Fruit fly (Drosophila melanogaster) whole organism, embryonic: ENCODE results near the gene H15.

Experiments
- Aef1 ChIP-seq: fragments of 200-800 bp; sonication (Bioruptor generic); IDR thresholded peaks from 3 replicates; pipeline ENCODE4 v1.3.6; 2022; ENCODE audit warnings: missing biosample characterization, missing genetic modification characterization
- Asciz ChIP-seq: fragments of 200-800 bp; sonication (Bioruptor generic); optimal IDR thresholded peaks from 2 replicates; lab custom pipeline; 2017; ENCODE audit warnings: missing biosample characterization, mild to moderate bottlenecking, missing genetic modification characterization, missing genetic modification reagents
- B-H2 ChIP-seq: fragments of 200-800 bp; sonication (Bioruptor generic); optimal IDR thresholded peaks from 2 replicates; lab custom pipeline; 2018; ENCODE audit warnings: missing biosample characterization, mild to moderate bottlenecking, missing genetic modification characterization
- BtbVII ChIP-seq: fragments of 200-800 bp; sonication (Bioruptor generic); optimal IDR thresholded peaks from 3 replicates; lab custom pipeline; 2017; ENCODE audit warnings: missing biosample characterization, mild to moderate bottlenecking, missing genetic modification characterization
- CG10147 ChIP-seq: fragments of 200-800 bp; sonication (Bioruptor generic); optimal IDR thresholded peaks from 2 replicates; lab custom pipeline; 2019; ENCODE audit warnings: missing biosample characterization, mild to moderate bottlenecking, missing genetic modification characterization, moderate library complexity
- CG10267 ChIP-seq: fragments of 200-800 bp; sonication (Bioruptor generic); optimal IDR thresholded peaks from 2 replicates; lab custom pipeline; 2018; ENCODE audit warnings: missing biosample characterization, mild to moderate bottlenecking, missing genetic modification characterization, moderate library complexity
- CG10366 ChIP-seq: fragments of 200-800 bp; sonication (Bioruptor generic); IDR thresholded peaks from 2 replicates; pipeline ENCODE4 v1.3.6; 2022; ENCODE audit warnings: missing biosample characterization, missing genetic modification characterization
- CG10431 ChIP-seq: fragments of 200-800 bp; sonication (Bioruptor generic); optimal IDR thresholded peaks from 3 replicates; lab custom pipeline; 2018; ENCODE audit warnings: missing biosample characterization, mild to moderate bottlenecking, missing genetic modification characterization
- CG10543 ChIP-seq: fragments of 200-800 bp; sonication (Bioruptor generic); optimal IDR thresholded peaks from 3 replicates; lab custom pipeline; 2017; ENCODE audit warnings: missing biosample characterization, mild to moderate bottlenecking, missing genetic modification characterization, moderate library complexity
- CG12391 ChIP-seq: fragments of 200-800 bp; sonication (Bioruptor generic); optimal IDR thresholded peaks from 3 replicates; lab custom pipeline; 2018; ENCODE audit warnings: missing biosample characterization, mild to moderate bottlenecking, missing genetic modification characterization, moderate library complexity
- CG12769 ChIP-seq: fragments of 200-800 bp; sonication (Bioruptor generic); optimal IDR thresholded peaks from 2 replicates; lab custom pipeline; 2019; ENCODE audit warnings: missing biosample characterization, mild to moderate bottlenecking, missing genetic modification characterization, moderate library complexity
- CG13287 ChIP-seq: fragments of 200-800 bp; sonication (Bioruptor generic); IDR thresholded peaks from 2 replicates; pipeline ENCODE4 v1.3.6; 2022; ENCODE audit warnings: missing biosample characterization, missing genetic modification characterization; ENCODE audit not compliant: partially characterized antibody
- CG14965 ChIP-seq: fragments of 200-800 bp; sonication (Bioruptor generic); optimal IDR thresholded peaks from 2 replicates; lab custom pipeline; 2016; ENCODE audit warnings: missing biosample characterization, missing genetic modification characterization, borderline replicate concordance
- CG15073 ChIP-seq: fragments of 200-800 bp; sonication (Bioruptor generic); optimal IDR thresholded peaks from 2 replicates; lab custom pipeline; 2016; ENCODE audit warnings: missing biosample characterization, missing genetic modification characterization
- CG1602 ChIP-seq: fragments of 200-800 bp; sonication (Bioruptor generic); optimal IDR thresholded peaks from 3 replicates; lab custom pipeline; 2016; ENCODE audit warnings: missing biosample characterization, missing genetic modification characterization
- CG16863 ChIP-seq: fragments of 200-800 bp; sonication (Bioruptor generic); optimal IDR thresholded peaks from 3 replicates; lab custom pipeline; 2016; ENCODE audit warnings: missing biosample characterization, missing genetic modification characterization
- CG17385 ChIP-seq: fragments of 200-800 bp; sonication (Bioruptor generic); optimal IDR thresholded peaks from 3 replicates; lab custom pipeline; 2018; ENCODE audit warnings: missing biosample characterization, mild to moderate bottlenecking, missing genetic modification characterization
- CG17829 ChIP-seq: fragments of 200-800 bp; optimal IDR thresholded peaks from 2 replicates; lab custom pipeline; 2019; ENCODE audit warnings: missing biosample characterization, mild to moderate bottlenecking, missing genetic modification characterization, moderate library complexity
- CG34376 ChIP-seq: fragments of 200-800 bp; sonication (Bioruptor generic); optimal IDR thresholded peaks from 2 replicates; lab custom pipeline; 2018; ENCODE audit warnings: missing biosample characterization, mild to moderate bottlenecking, missing genetic modification characterization
- CG3847 ChIP-seq: fragments of 200-800 bp; sonication (Bioruptor generic); IDR thresholded peaks from 2 replicates; pipeline ENCODE4 v1.3.6; 2022; ENCODE audit warnings: missing biosample characterization, missing genetic modification characterization
- CG3995 ChIP-seq: fragments of 200-800 bp; sonication (Bioruptor generic); optimal IDR thresholded peaks from 3 replicates; lab custom pipeline; 2016; ENCODE audit warnings: missing biosample characterization, missing genetic modification characterization
- CG6654 ChIP-seq: fragments of 200-800 bp; sonication (Bioruptor generic); optimal IDR thresholded peaks from 2 replicates; lab custom pipeline; 2017; ENCODE audit warnings: missing biosample characterization, mild to moderate bottlenecking, missing genetic modification characterization
- CG7839 ChIP-seq: fragments of 200-800 bp; sonication (Bioruptor generic); optimal IDR thresholded peaks from 3 replicates; lab custom pipeline; 2018; ENCODE audit warnings: missing biosample characterization, mild to moderate bottlenecking, missing genetic modification characterization, moderate library complexity
- CG7987 ChIP-seq: fragments of 200-800 bp; sonication (Bioruptor generic); optimal IDR thresholded peaks from 2 replicates; lab custom pipeline; 2018; ENCODE audit warnings: missing biosample characterization, mild to moderate bottlenecking, missing genetic modification characterization, moderate library complexity
- CG8089 ChIP-seq: fragments of 200-800 bp; sonication (Bioruptor generic); optimal IDR thresholded peaks from 3 replicates; lab custom pipeline; 2016; ENCODE audit warnings: missing biosample characterization, missing genetic modification characterization
- Doc2 ChIP-seq: fragments of 200-800 bp; sonication (Bioruptor generic); IDR thresholded peaks from 2 replicates; pipeline ENCODE4 v1.3.6; 2022; ENCODE audit warnings: missing biosample characterization, missing genetic modification characterization
- Drgx ChIP-seq: fragments of 200-800 bp; sonication (Bioruptor generic); IDR thresholded peaks from 2 replicates; pipeline ENCODE4 v1.3.6; 2022; ENCODE audit warnings: missing biosample characterization, missing genetic modification characterization
- GATAe ChIP-seq: fragments of 200-800 bp; sonication (Bioruptor generic); conservative IDR thresholded peaks from 2 replicates; pipeline ENCODE4 v1.3.6; 2022; ENCODE audit warnings: missing biosample characterization, missing genetic modification characterization
- Hr51 ChIP-seq, 2 experiments: fragments of 200-800 bp; sonication (Bioruptor generic); optimal IDR thresholded peaks; 2 replicates in 1 of 2; 3 replicates in 1 of 2; lab custom pipeline; 2016 to 2018; ENCODE audit warnings: missing biosample characterization in 2 of 2, missing genetic modification characterization in 2 of 2, mild to moderate bottlenecking in 1 of 2, moderate library complexity in 1 of 2
- Nf-YB ChIP-seq: fragments of 200-800 bp; sonication (Bioruptor generic); optimal IDR thresholded peaks from 3 replicates; lab custom pipeline; 2019; ENCODE audit warnings: missing biosample characterization, mild to moderate bottlenecking, missing genetic modification characterization, moderate library complexity
- Pdp1 ChIP-seq, 2 experiments: fragments of 200-800 bp; sonication (Bioruptor generic); optimal IDR thresholded peaks; 3 replicates each; lab custom pipeline; 2016; ENCODE audit warnings: missing biosample characterization in 2 of 2, missing genetic modification characterization in 2 of 2, mild to moderate bottlenecking in 1 of 2, moderate library complexity in 1 of 2
- Scr ChIP-seq: fragments of 200-800 bp; sonication (Bioruptor generic); IDR thresholded peaks from 2 replicates; pipeline ENCODE4 v1.3.6; 2022; ENCODE audit warnings: missing biosample characterization, missing genetic modification characterization; ENCODE audit not compliant: partially characterized antibody
- Side ChIP-seq: fragments of 200-800 bp; sonication (Bioruptor generic); optimal IDR thresholded peaks from 2 replicates; lab custom pipeline; 2016; ENCODE audit warnings: missing biosample characterization, missing genetic modification characterization
- abd-A ChIP-seq: fragments of 200-800 bp; sonication (Bioruptor generic); optimal IDR thresholded peaks from 3 replicates; lab custom pipeline; 2019; ENCODE audit warnings: missing biosample characterization, mild to moderate bottlenecking, missing genetic modification characterization, moderate library complexity
- ase ChIP-seq: fragments of 200-800 bp; sonication (Bioruptor generic); IDR thresholded peaks from 3 replicates; pipeline ENCODE4 v1.3.6; 2022; ENCODE audit warnings: missing biosample characterization, missing genetic modification characterization
- ash1 ChIP-seq: fragments of 200-800 bp; sonication (Bioruptor generic); optimal IDR thresholded peaks from 2 replicates; lab custom pipeline; 2018; ENCODE audit warnings: missing biosample characterization, mild to moderate bottlenecking, missing genetic modification characterization
- chn ChIP-seq: fragments of 200-800 bp; sonication (Bioruptor generic); optimal IDR thresholded peaks from 2 replicates; lab custom pipeline; 2016; ENCODE audit warnings: missing biosample characterization, missing genetic modification characterization
- eve ChIP-seq, 2 experiments: fragments of >200 bp; optimal IDR thresholded peaks; 2 replicates each; lab custom pipeline; 2017; ENCODE audit warnings: missing biosample characterization in 2 of 2, missing genetic modification characterization in 2 of 2
- fu2 ChIP-seq: fragments of 200-800 bp; sonication (Bioruptor generic); optimal IDR thresholded peaks from 2 replicates; lab custom pipeline; 2016; ENCODE audit warnings: missing biosample characterization, missing genetic modification characterization
- gce ChIP-seq: fragments of 200-800 bp; sonication (Bioruptor generic); IDR thresholded peaks from 3 replicates; pipeline ENCODE4 v1.3.6; 2022; ENCODE audit warnings: missing biosample characterization, missing genetic modification characterization
- insv ChIP-seq, 2 experiments: fragments of 200-800 bp; sonication (Bioruptor generic); optimal IDR thresholded peaks; 3 replicates each; lab custom pipeline; 2016 to 2018; ENCODE audit warnings: missing biosample characterization in 2 of 2, missing genetic modification characterization in 2 of 2
- jing ChIP-seq: fragments of 200-800 bp; sonication (Bioruptor generic); optimal IDR thresholded peaks from 2 replicates; lab custom pipeline; 2018; ENCODE audit warnings: missing biosample characterization, mild to moderate bottlenecking, missing genetic modification characterization
- lbe ChIP-seq: fragments of 200-800 bp; sonication (Bioruptor generic); optimal IDR thresholded peaks from 2 replicates; lab custom pipeline; 2016; ENCODE audit warnings: missing biosample characterization, mild to moderate bottlenecking, missing genetic modification characterization
- mirr ChIP-seq: fragments of 200-800 bp; sonication (Bioruptor generic); optimal IDR thresholded peaks from 3 replicates; lab custom pipeline; 2018; ENCODE audit warnings: missing biosample characterization, mild to moderate bottlenecking, missing genetic modification characterization
- pb ChIP-seq: fragments of 200-800 bp; sonication (Bioruptor generic); optimal IDR thresholded peaks from 3 replicates; lab custom pipeline; 2016; ENCODE audit warnings: missing biosample characterization, missing genetic modification characterization
- pzg ChIP-seq: fragments of 200-800 bp; sonication (Bioruptor generic); optimal IDR thresholded peaks from 3 replicates; lab custom pipeline; 2018; ENCODE audit warnings: missing biosample characterization, mild to moderate bottlenecking, missing genetic modification characterization, moderate library complexity
- schlank ChIP-seq: fragments of 200-800 bp; sonication (Bioruptor generic); optimal IDR thresholded peaks from 2 replicates; lab custom pipeline; 2018; ENCODE audit warnings: missing biosample characterization, mild to moderate bottlenecking, missing genetic modification characterization
- sisA ChIP-seq: fragments of 200-800 bp; sonication (Bioruptor generic); IDR thresholded peaks from 2 replicates; pipeline ENCODE4 v1.3.6; 2022; ENCODE audit warnings: missing biosample characterization, missing genetic modification characterization
- tgo ChIP-seq: fragments of 200-800 bp; sonication (Bioruptor generic); IDR thresholded peaks from 3 replicates; pipeline ENCODE4 v1.3.6; 2022; ENCODE audit warnings: missing biosample characterization, missing genetic modification characterization
- vfl ChIP-seq: fragments of 200-800 bp; sonication (Bioruptor generic); optimal IDR thresholded peaks from 2 replicates; lab custom pipeline; 2016; ENCODE audit warnings: missing biosample characterization, missing genetic modification characterization

The H15 gene

DNA sequence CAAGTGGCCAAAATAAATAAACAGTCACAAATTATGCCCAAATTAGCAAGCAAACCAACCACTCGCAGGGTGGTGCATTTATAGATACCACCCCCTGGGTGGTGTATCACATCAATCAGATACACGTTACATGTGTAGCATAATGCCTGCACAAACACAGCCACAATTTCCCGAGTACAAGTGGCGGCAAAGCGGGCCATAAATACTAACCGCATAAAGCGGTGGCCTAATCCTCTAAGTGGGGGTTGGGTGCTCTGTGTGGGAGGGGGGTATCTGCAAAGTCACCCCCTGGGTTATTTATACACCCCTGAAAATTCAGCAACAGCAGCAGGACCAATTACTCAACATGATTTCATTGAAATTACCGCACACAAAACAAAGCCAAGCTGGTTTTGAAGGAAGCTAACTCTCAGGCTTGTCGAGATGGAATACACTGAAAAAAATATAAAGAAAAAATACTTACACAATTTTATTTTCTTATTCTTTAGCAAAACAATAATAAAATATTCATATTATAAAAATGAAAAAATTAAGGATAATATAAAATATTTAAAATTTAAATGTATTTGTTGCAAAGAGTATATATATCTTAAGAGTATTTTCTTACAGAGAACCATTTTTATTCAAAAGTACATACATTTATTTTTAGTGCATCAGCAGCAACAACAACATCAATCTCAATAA lies 41.5 kb downstream of the H15 start (continued):
- TF ChIP-seq vfl (no peak), Hr51 (GFP tag; optimal IDR thresholded peaks at IDR 0.05; lab: Kevin White, UChicago) (peak in 1 of 2 experiments; percentile 39), CG13287 (GFP tag; lab: Robert Waterston, UW) (no peak), Side (GFP tag; lab: Kevin White, UChicago) (no peak), Drgx (GFP tag; lab: Robert Waterston, UW) (no peak), CG14965 (GFP tag; lab: Kevin White, UChicago) (no peak), CG7839 (peak; percentile 50), sisA (GFP tag; lab: Robert Waterston, UW) (no peak), CG10431 (GFP tag; lab: Kevin White, UChicago) (no peak), CG34376 (GFP tag; lab: Kevin White, UChicago) (no peak), schlank (tag; lab: Kevin White, UChicago) (no peak), CG17829 (tag; lab: Kevin White, UChicago) (peak; percentile 66), gce (GFP tag; lab: Robert Waterston, UW) (no peak), CG12391 (peak; percentile 58), pb (GFP tag; lab: Kevin White, UChicago) (no peak), chn (GFP tag; lab: Kevin White, UChicago) (no peak), CG6654 (no peak), CG1602 (GFP tag; lab: Kevin White, UChicago) (no peak), GATAe (no peak), pzg (GFP tag; lab: Kevin White, UChicago) (no peak), CG10147 (no peak), jing (GFP tag; lab: Kevin White, UChicago) (no peak), Asciz (GFP tag; lab: Kevin White, UChicago) (no peak), Nf-YB (GFP tag; lab: Kevin White, UChicago) (no peak), ash1 (GFP tag; lab: Kevin White, UChicago) (no peak), CG16863 (GFP tag; lab: Kevin White, UChicago) (no peak), insv (GFP tag; optimal IDR thresholded peaks at IDR 0.05; lab: Kevin White, UChicago) (no peak), Doc2 (GFP tag; lab: Robert Waterston, UW) (no peak), CG15073 (GFP tag; lab: Kevin White, UChicago) (no peak), CG3847 (GFP tag; lab: Robert Waterston, UW) (no peak), fu2 (GFP tag; lab: Kevin White, UChicago) (no peak), abd-A (no peak), mirr (GFP tag; lab: Kevin White, UChicago) (peak; percentile 36), eve (GFP tag; optimal IDR thresholded peaks at IDR 0.05; lab: Kevin White, UChicago) (no peak), ase (no peak), BtbVII (no peak), CG3995 (GFP tag; lab: Kevin White, UChicago) (no peak), B-H2 (GFP tag; lab: Kevin White, UChicago) (no peak), Aef1 (GFP tag; lab: Robert Waterston, UW) (no peak), CG7987 (GFP tag; lab: Kevin White, UChicago) (no peak), tgo (GFP tag; lab: Robert Waterston, UW) (0 out of 3 replicates have a peak, but pooled peaks have one; percentile 26), CG10543 (no peak), lbe (GFP tag; lab: Kevin White, UChicago) (no peak), CG10267 (peak; percentile 46), Pdp1 (GFP tag; optimal IDR thresholded peaks at IDR 0.05; lab: Kevin White, UChicago) (no peak), Scr (no peak), CG10366 (GFP tag; lab: Robert Waterston, UW) (no peak), CG17385 (GFP tag; lab: Kevin White, UChicago) (peak; percentile 15), CG8089 (GFP tag; lab: Kevin White, UChicago) (no peak), CG12769 (no peak)
